Worm (Caenorhabditis elegans) whole organism, L4 larva: ENCODE measurements around the gene F08F1.3.
A peak's percentile ranks its signal among the peaks of the same experiment; 100 is the strongest.

Source experiments
- F10B5.3 ChIP-seq: sonication (generic microtip); optimal IDR thresholded peaks from 2 replicates; lab custom pipeline; 2016; ENCODE audit warnings: mild to moderate bottlenecking, missing genetic modification characterization, missing compliant biosample characterization
- F26F4.8 ChIP-seq: fragments of 200-800 bp; sonication (Bioruptor generic); conservative IDR thresholded peaks from 2 replicates; pipeline ENCODE4 v1.3.6; 2022; ENCODE audit warnings: missing genetic modification characterization, missing compliant biosample characterization
- F44E2.7 ChIP-seq: fragments of 200-800 bp; sonication (Bioruptor generic); IDR thresholded peaks from 2 replicates; pipeline ENCODE4 v2.1.2; 2022; ENCODE audit warnings: missing genetic modification characterization, missing compliant biosample characterization
- Y5F2A.4 ChIP-seq: fragments of 200-800 bp; sonication (Bioruptor generic); optimal IDR thresholded peaks from 2 replicates; lab custom pipeline; 2018; ENCODE audit warnings: mild to moderate bottlenecking, missing genetic modification characterization, missing compliant biosample characterization
- Y75B8A.6 ChIP-seq: fragments of 200-800 bp; sonication (Bioruptor generic); IDR thresholded peaks from 2 replicates; pipeline ENCODE4 v1.3.6; 2022; ENCODE audit warnings: missing genetic modification reagents, missing genetic modification characterization, missing compliant biosample characterization
- ZK337.2 ChIP-seq: fragments of 200-800 bp; sonication (Bioruptor generic); IDR thresholded peaks from 2 replicates; pipeline ENCODE4 v1.3.6; 2022; ENCODE audit warnings: missing genetic modification reagents, missing genetic modification characterization, missing compliant biosample characterization
- attf-4 ChIP-seq: sonication (generic microtip); optimal IDR thresholded peaks from 3 replicates; lab custom pipeline; 2017; ENCODE audit warnings: missing biosample characterization, missing genetic modification characterization
- ceh-20 ChIP-seq: fragments of 200-800 bp; sonication (Bioruptor generic); IDR thresholded peaks from 2 replicates; pipeline ENCODE4 v1.3.6; 2022; ENCODE audit warnings: missing genetic modification reagents, missing genetic modification characterization, missing compliant biosample characterization
- ceh-28 ChIP-seq: fragments of 150-350 bp; optimal IDR thresholded peaks from 2 replicates; lab custom pipeline; 2014; ENCODE audit warnings: missing biosample characterization, missing genetic modification reagents, missing genetic modification characterization
- ceh-32 ChIP-seq: sonication (generic microtip); optimal IDR thresholded peaks from 2 replicates; lab custom pipeline; 2016; ENCODE audit warnings: mild to moderate bottlenecking, missing genetic modification characterization, missing compliant biosample characterization; ENCODE audit not compliant: poor library complexity
- ctbp-1 ChIP-seq: fragments of 200-800 bp; sonication (Bioruptor generic); IDR thresholded peaks from 2 replicates; pipeline ENCODE4 v1.3.6; 2022; ENCODE audit warnings: missing genetic modification reagents, missing genetic modification characterization, missing compliant biosample characterization
- daf-16 ChIP-seq, 3 experiments: sonication (generic microtip); optimal IDR thresholded peaks; 2 replicates each; lab custom pipeline; 2016 to 2017; ENCODE audit warnings: missing genetic modification characterization in 3 of 3, missing genetic modification reagents in 3 of 3, mild to moderate bottlenecking in 2 of 3, missing compliant biosample characterization in 2 of 3, missing biosample characterization in 1 of 3, moderate library complexity in 1 of 3
- daf-19 ChIP-seq: fragments of 200-800 bp; sonication (Bioruptor generic); conservative IDR thresholded peaks from 2 replicates; pipeline ENCODE4 v1.3.6; 2022; ENCODE audit warnings: missing genetic modification characterization, missing compliant biosample characterization
- daf-8 ChIP-seq: fragments of 200-800 bp; sonication (Bioruptor generic); IDR thresholded peaks from 2 replicates; pipeline ENCODE4 v1.3.6; 2022; ENCODE audit warnings: missing genetic modification characterization, missing compliant biosample characterization
- dmd-6 ChIP-seq: fragments of 200-800 bp; sonication (Bioruptor generic); IDR thresholded peaks from 2 replicates; pipeline ENCODE4 v1.3.6; 2022; ENCODE audit warnings: missing genetic modification reagents, missing genetic modification characterization, missing compliant biosample characterization
- dmd-8 ChIP-seq: fragments of 200-800 bp; sonication (Bioruptor generic); IDR thresholded peaks from 2 replicates; pipeline ENCODE4 v1.3.6; 2022; ENCODE audit warnings: missing genetic modification characterization, missing compliant biosample characterization
- dpl-1 ChIP-seq: fragments of 150-350 bp; optimal IDR thresholded peaks from 2 replicates; lab custom pipeline; 2014; ENCODE audit warnings: missing biosample characterization, missing genetic modification reagents, missing genetic modification characterization
- duxl-1 ChIP-seq: sonication (generic microtip); optimal IDR thresholded peaks from 2 replicates; lab custom pipeline; 2016; ENCODE audit warnings: mild to moderate bottlenecking, missing genetic modification characterization, moderate library complexity, missing compliant biosample characterization; ENCODE audit not compliant: poor library complexity
- egl-43 ChIP-seq: fragments of 200-800 bp; sonication (Bioruptor generic); IDR thresholded peaks from 2 replicates; pipeline ENCODE4 v1.3.6; 2022; ENCODE audit warnings: missing genetic modification reagents, missing genetic modification characterization, missing compliant biosample characterization
- fkh-10 ChIP-seq: fragments of 150-350 bp; optimal IDR thresholded peaks from 2 replicates; lab custom pipeline; 2014; ENCODE audit warnings: missing biosample characterization, missing genetic modification reagents, missing genetic modification characterization
- hif-1 ChIP-seq, 2 experiments: sonication (generic microtip); optimal IDR thresholded peaks; 2 replicates each; lab custom pipeline; 2016 to 2017; ENCODE audit warnings: missing compliant biosample characterization in 2 of 2, missing genetic modification characterization in 2 of 2, missing genetic modification reagents in 2 of 2, missing genotype in 2 of 2, mild to moderate bottlenecking in 1 of 2
- hmg-1.1 ChIP-seq: fragments of 200-800 bp; sonication (Bioruptor generic); IDR thresholded peaks from 2 replicates; pipeline ENCODE4 v1.3.6; 2022; ENCODE audit warnings: missing genetic modification reagents, missing genetic modification characterization, missing compliant biosample characterization
- jun-1 ChIP-seq: fragments of 150-350 bp; optimal IDR thresholded peaks from 2 replicates; lab custom pipeline; 2014; ENCODE audit warnings: missing biosample characterization, missing genetic modification reagents, missing genetic modification characterization
- lim-7 ChIP-seq: fragments of 200-800 bp; sonication (Bioruptor generic); IDR thresholded peaks from 2 replicates; pipeline ENCODE4 v1.3.6; 2022; ENCODE audit warnings: missing genetic modification characterization, missing compliant biosample characterization
- lin-39 ChIP-seq: fragments of 150-350 bp; optimal IDR thresholded peaks from 2 replicates; lab custom pipeline; 2014; ENCODE audit warnings: missing biosample characterization, missing genetic modification reagents, missing genetic modification characterization
- lsy-2 ChIP-seq, 2 experiments: fragments of 150-350 bp in 1 of 2; sonication (generic microtip) in 1 of 2; optimal IDR thresholded peaks; 2 replicates each; lab custom pipeline; 2014 to 2017; ENCODE audit warnings: missing biosample characterization in 2 of 2, missing genetic modification characterization in 2 of 2
- madf-5 ChIP-seq, 2 experiments: fragments of 200-800 bp; sonication (Bioruptor generic); IDR thresholded peaks; 2 replicates each; pipeline ENCODE4 v1.3.6; 2022; ENCODE audit warnings: missing compliant biosample characterization in 2 of 2, missing genetic modification characterization in 2 of 2
- mdt-29 ChIP-seq: fragments of 200-800 bp; sonication (Bioruptor generic); IDR thresholded peaks from 2 replicates; pipeline ENCODE4 v1.3.6; 2022; ENCODE audit warnings: missing genetic modification reagents, missing genetic modification characterization, missing compliant biosample characterization
- mep-1 ChIP-seq: fragments of 150-350 bp; sonication (generic microtip); optimal IDR thresholded peaks from 3 replicates; lab custom pipeline; 2014; ENCODE audit warnings: missing biosample characterization, missing genetic modification characterization
- mes-2 ChIP-seq: sonication (generic microtip); optimal IDR thresholded peaks from 2 replicates; lab custom pipeline; 2016; ENCODE audit warnings: missing genotype, mild to moderate bottlenecking, missing genetic modification characterization, missing compliant biosample characterization; ENCODE audit not compliant: poor library complexity, severe bottlenecking
- mxl-2 ChIP-seq: fragments of 200-800 bp; sonication (Bioruptor generic); conservative IDR thresholded peaks from 2 replicates; pipeline ENCODE4 v1.3.6; 2022; ENCODE audit warnings: missing genetic modification reagents, missing genetic modification characterization, missing compliant biosample characterization
- mxl-3 ChIP-seq: fragments of 200-800 bp; sonication (Bioruptor generic); optimal IDR thresholded peaks from 2 replicates; lab custom pipeline; 2018; ENCODE audit warnings: mild to moderate bottlenecking, missing genetic modification characterization, missing compliant biosample characterization
- nhr-102 ChIP-seq: sonication (generic microtip); optimal IDR thresholded peaks from 2 replicates; lab custom pipeline; 2016; ENCODE audit warnings: mild to moderate bottlenecking, missing genetic modification characterization, moderate library complexity, missing compliant biosample characterization
- nhr-11 ChIP-seq: fragments of 150-350 bp; optimal IDR thresholded peaks from 2 replicates; lab custom pipeline; 2014; ENCODE audit warnings: missing biosample characterization, missing genetic modification characterization
- nhr-237 ChIP-seq: sonication (generic microtip); optimal IDR thresholded peaks from 2 replicates; lab custom pipeline; 2017; ENCODE audit warnings: missing biosample characterization, missing genetic modification characterization
- nhr-42 ChIP-seq: fragments of 200-800 bp; sonication (Bioruptor generic); IDR thresholded peaks from 2 replicates; pipeline ENCODE4 v1.3.6; 2022; ENCODE audit warnings: missing genetic modification characterization, missing compliant biosample characterization
- nhr-48 ChIP-seq: sonication (generic microtip); optimal IDR thresholded peaks from 2 replicates; lab custom pipeline; 2016; ENCODE audit warnings: mild to moderate bottlenecking, missing genetic modification characterization, missing compliant biosample characterization
- nhr-6 ChIP-seq: fragments of 150-350 bp; optimal IDR thresholded peaks from 2 replicates; lab custom pipeline; 2014; ENCODE audit warnings: missing biosample characterization, missing genetic modification characterization
- php-3 ChIP-seq: fragments of 200-800 bp; sonication (Bioruptor generic); IDR thresholded peaks from 2 replicates; pipeline ENCODE4 v1.3.6; 2022; ENCODE audit warnings: missing genetic modification reagents, missing genetic modification characterization, missing compliant biosample characterization
- pqm-1 ChIP-seq: sonication (generic microtip); optimal IDR thresholded peaks from 2 replicates; lab custom pipeline; 2017; ENCODE audit warnings: missing biosample characterization, missing genetic modification characterization
- sdz-12 ChIP-seq: fragments of 200-800 bp; sonication (Bioruptor generic); optimal IDR thresholded peaks from 2 replicates; lab custom pipeline; 2018; ENCODE audit warnings: mild to moderate bottlenecking, missing genetic modification characterization, missing compliant biosample characterization
- set-16 ChIP-seq: fragments of 200-800 bp; sonication (Bioruptor generic); IDR thresholded peaks from 2 replicates; pipeline ENCODE4 v1.3.6; 2022; ENCODE audit warnings: missing genetic modification reagents, missing genetic modification characterization, missing compliant biosample characterization
- skn-1 ChIP-seq: fragments of 150-350 bp; optimal IDR thresholded peaks from 2 replicates; lab custom pipeline; 2014; ENCODE audit warnings: missing biosample characterization, missing genetic modification characterization
- snpc-1.2 ChIP-seq: fragments of 200-800 bp; sonication (Bioruptor generic); IDR thresholded peaks from 2 replicates; pipeline ENCODE4 v1.3.6; 2022; ENCODE audit warnings: missing genetic modification reagents, missing genetic modification characterization, missing compliant biosample characterization
- tag-97 ChIP-seq: fragments of 200-800 bp; sonication (Bioruptor generic); IDR thresholded peaks from 2 replicates; pipeline ENCODE4 v1.3.6; 2022; ENCODE audit warnings: missing genetic modification characterization, missing compliant biosample characterization
- unc-130 ChIP-seq: sonication (generic microtip); optimal IDR thresholded peaks from 2 replicates; lab custom pipeline; 2016; ENCODE audit warnings: missing genetic modification reagents, missing genetic modification characterization, missing compliant biosample characterization
- unc-39 ChIP-seq: sonication (generic microtip); optimal IDR thresholded peaks from 2 replicates; lab custom pipeline; 2017; ENCODE audit warnings: missing biosample characterization, missing genetic modification characterization
- zfp-3 ChIP-seq: fragments of 200-800 bp; sonication (Bioruptor generic); conservative IDR thresholded peaks from 2 replicates; pipeline ENCODE4 v1.3.6; 2022; ENCODE audit warnings: missing genetic modification reagents, missing genetic modification characterization, missing compliant biosample characterization
- zip-11 ChIP-seq: fragments of 200-800 bp; sonication (Bioruptor generic); IDR thresholded peaks from 2 replicates; pipeline ENCODE4 v1.3.6; 2022; ENCODE audit warnings: missing genetic modification characterization, missing compliant biosample characterization
- zip-2 ChIP-seq: fragments of 150-350 bp; optimal IDR thresholded peaks from 2 replicates; lab custom pipeline; 2014; ENCODE audit warnings: missing biosample characterization, missing genetic modification characterization
- ztf-11 ChIP-seq: fragments of 150-350 bp; optimal IDR thresholded peaks from 2 replicates; lab custom pipeline; 2014; ENCODE audit warnings: missing biosample characterization, missing genetic modification characterization

The F08F1.3 gene

DNA sequence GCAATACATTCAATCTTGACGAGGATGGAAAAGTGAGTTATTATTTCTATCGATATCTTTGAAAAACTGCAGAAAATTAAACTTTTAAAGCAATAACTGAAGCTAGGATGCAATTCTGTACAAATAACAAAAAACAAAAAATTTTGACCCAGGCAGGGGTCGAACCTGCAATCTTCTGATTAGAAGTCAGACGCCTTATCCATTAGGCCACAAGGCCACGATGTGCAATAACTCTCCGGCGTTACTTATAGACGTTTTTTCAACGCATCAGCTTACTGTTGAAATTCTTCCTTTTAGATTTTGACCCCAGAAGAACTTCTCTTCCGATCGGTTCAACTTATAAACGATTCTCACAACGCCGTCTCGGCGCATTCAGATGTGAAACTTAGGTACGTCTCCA lies 47.0 kb upstream of the F08F1.3 start (continued):
- TF ChIP-seq ctbp-1 (GFP tag; lab: Robert Waterston, UW) (no peak), ceh-28 (tag; lab: Kevin White, UChicago) (no peak), ceh-32 (tag; lab: Kevin White, UChicago) (no peak), nhr-6 (tag; lab: Kevin White, UChicago) (no peak), Y75B8A.6 (GFP tag; lab: Robert Waterston, UW) (no peak), lim-7 (GFP tag; lab: Robert Waterston, UW) (peak; percentile 84), nhr-48 (tag; lab: Kevin White, UChicago) (no peak), zfp-3 (GFP tag; lab: Robert Waterston, UW) (0 out of 2 replicates have a peak, but pooled peaks have one; percentile 24), dpl-1 (GFP tag; lab: Kevin White, UChicago) (no peak), F44E2.7 (GFP tag; lab: Robert Waterston, UW) (peak; percentile 80; the same call in 1 of the 2 replicates), mes-2 (peak; percentile 62), daf-19 (peak; percentile 57; the same call in 1 of the 2 replicates), egl-43 (GFP tag; lab: Robert Waterston, UW) (no peak; the same call in 1 of the 2 replicates), zip-2 (tag; lab: Kevin White, UChicago) (no peak), mxl-2 (GFP tag; lab: Robert Waterston, UW) (peak; percentile 66), fkh-10 (no peak), unc-39 (tag; lab: Kevin White, UChicago) (no peak), unc-130 (GFP tag; lab: Kevin White, UChicago) (peak; percentile 3), F10B5.3 (tag; lab: Kevin White, UChicago) (no peak), skn-1 (tag; lab: Kevin White, UChicago) (no peak), nhr-42 (GFP tag; lab: Robert Waterston, UW) (0 out of 2 replicates have a peak, but pooled peaks have one; percentile 10), set-16 (GFP tag; lab: Robert Waterston, UW) (no peak), ZK337.2 (GFP tag; lab: Robert Waterston, UW) (peak; percentile 79), daf-16 (GFP tag; optimal IDR thresholded peaks at IDR 0.05; lab: Kevin White, UChicago) (peak; percentile 2 to 49), daf-16 (tag; optimal IDR thresholded peaks at IDR 0.05; lab: Kevin White, UChicago) (peak; percentile 53), nhr-102 (peak; percentile 31), hmg-1.1 (GFP tag; lab: Robert Waterston, UW) (no peak), ceh-20 (GFP tag; lab: Robert Waterston, UW) (0 out of 2 replicates have a peak, but pooled peaks have one; percentile 10), mxl-3 (GFP tag; lab: Kevin White, UChicago) (no peak), attf-4 (tag; lab: Kevin White, UChicago) (no peak), php-3 (no peak), zip-11 (no peak), duxl-1 (tag; lab: Kevin White, UChicago) (peak; percentile 32), sdz-12 (GFP tag; lab: Kevin White, UChicago) (no peak), jun-1 (tag; lab: Kevin White, UChicago) (no peak), tag-97 (no peak), hif-1 (tag; optimal IDR thresholded peaks at IDR 0.05; lab: Kevin White, UChicago) (no peak), madf-5 (GFP tag; IDR thresholded peaks at IDR 0.05; lab: Robert Waterston, UW) (peak; percentile 70 to 78; a peak in 3 of 4 replicates), daf-8 (GFP tag; lab: Robert Waterston, UW) (no peak), mdt-29 (no peak), lin-39 (tag; lab: Kevin White, UChicago) (no peak), ztf-11 (tag; lab: Kevin White, UChicago) (no peak), dmd-6 (GFP tag; lab: Robert Waterston, UW) (peak; percentile 48), pqm-1 (no peak), mep-1 (tag; lab: Kevin White, UChicago) (peak; percentile 21), snpc-1.2 (GFP tag; lab: Robert Waterston, UW) (peak; percentile 87), F26F4.8 (GFP tag; lab: Robert Waterston, UW) (peak; percentile 87), Y5F2A.4 (GFP tag; lab: Kevin White, UChicago) (peak; percentile 38), nhr-237 (no peak), lsy-2 (tag; optimal IDR thresholded peaks at IDR 0.05; lab: Kevin White, UChicago) (peak in 1 of 2 experiments; percentile 27), nhr-11 (tag; lab: Kevin White, UChicago) (no peak), dmd-8 (GFP tag; lab: Robert Waterston, UW) (0 out of 2 replicates have a peak, but pooled peaks have one; percentile 75)
